Worm (Caenorhabditis elegans) whole organism, L4 larva: ENCODE results near the gene Y111B2A.1.

Experiments used
- ZK337.2 ChIP-seq: fragments of 200-800 bp; sonication (Bioruptor generic); IDR thresholded peaks from 2 replicates; pipeline ENCODE4 v1.3.6; 2022; ENCODE audit warnings: missing genetic modification reagents, missing genetic modification characterization, missing compliant biosample characterization
- ceh-62 ChIP-seq: sonication (generic microtip); optimal IDR thresholded peaks from 2 replicates; lab custom pipeline; 2017; ENCODE audit warnings: missing biosample characterization, missing genetic modification characterization
- cey-2 ChIP-seq: sonication (generic microtip); optimal IDR thresholded peaks from 3 replicates; lab custom pipeline; 2017; ENCODE audit warnings: missing genetic modification characterization, mild to moderate bottlenecking, missing compliant biosample characterization, antibody characterized with exemption, borderline replicate concordance; ENCODE audit not compliant: insufficient read depth
- duxl-1 ChIP-seq: sonication (generic microtip); optimal IDR thresholded peaks from 2 replicates; lab custom pipeline; 2016; ENCODE audit warnings: mild to moderate bottlenecking, missing genetic modification characterization, moderate library complexity, missing compliant biosample characterization; ENCODE audit not compliant: poor library complexity
- dve-1 ChIP-seq: sonication (generic microtip); optimal IDR thresholded peaks from 2 replicates; lab custom pipeline; 2017; ENCODE audit warnings: antibody characterized with exemption, mild to moderate bottlenecking, missing genetic modification characterization, missing compliant biosample characterization; ENCODE audit not compliant: insufficient read depth
- fos-1 ChIP-seq: fragments of 150-350 bp; optimal IDR thresholded peaks from 2 replicates; lab custom pipeline; 2014; ENCODE audit warnings: missing biosample characterization, missing genetic modification characterization
- gei-8 ChIP-seq: fragments of 200-800 bp; sonication (Bioruptor generic); optimal IDR thresholded peaks from 2 replicates; lab custom pipeline; 2018; ENCODE audit warnings: mild to moderate bottlenecking, missing genetic modification characterization, missing compliant biosample characterization
- hif-1 ChIP-seq, 2 experiments: sonication (generic microtip); optimal IDR thresholded peaks; 2 replicates each; lab custom pipeline; 2016 to 2017; ENCODE audit warnings: missing compliant biosample characterization in 2 of 2, missing genetic modification characterization in 2 of 2, missing genetic modification reagents in 2 of 2, missing genotype in 2 of 2, mild to moderate bottlenecking in 1 of 2
- nhr-76 ChIP-seq: fragments of 150-350 bp; optimal IDR thresholded peaks from 2 replicates; lab custom pipeline; 2014; ENCODE audit warnings: missing biosample characterization, missing genetic modification characterization
- skn-1 ChIP-seq: fragments of 150-350 bp; optimal IDR thresholded peaks from 2 replicates; lab custom pipeline; 2014; ENCODE audit warnings: missing biosample characterization, missing genetic modification characterization
- unc-130 ChIP-seq: sonication (generic microtip); optimal IDR thresholded peaks from 2 replicates; lab custom pipeline; 2016; ENCODE audit warnings: missing genetic modification reagents, missing genetic modification characterization, missing compliant biosample characterization
- zag-1 ChIP-seq: fragments of 150-350 bp; optimal IDR thresholded peaks from 2 replicates; lab custom pipeline; 2014; ENCODE audit warnings: missing biosample characterization, missing genetic modification characterization

DNA sequence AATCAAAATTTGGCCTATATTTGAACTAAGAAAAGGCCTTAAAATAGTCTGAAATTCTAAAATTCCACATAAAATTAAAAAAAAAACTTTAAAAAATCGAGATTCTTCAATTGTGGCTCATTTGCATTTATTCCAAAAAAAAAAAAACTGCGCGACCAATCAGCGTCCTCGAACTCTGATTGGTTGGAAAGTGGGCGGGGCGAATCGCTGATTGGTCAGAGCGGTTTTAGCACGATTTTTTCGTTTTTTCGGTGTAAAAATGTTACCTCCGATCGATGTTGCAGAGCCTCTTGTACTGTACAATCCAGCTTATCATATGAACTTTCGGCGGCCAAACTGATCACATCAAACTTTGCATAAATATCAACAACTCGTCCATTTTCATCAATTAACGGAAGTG is 45.0 kb upstream of the Y111B2A.1 start:
- TF ChIP-seq hif-1 (tag; optimal IDR thresholded peaks at IDR 0.05; lab: Kevin White, UChicago), result no peak
- TF ChIP-seq unc-130, result no peak
- no peak for TF ChIP-seq zag-1 (tag; lab: Kevin White, UChicago)
- TF ChIP-seq skn-1 (tag; lab: Kevin White, UChicago), result no peak
- TF ChIP-seq gei-8 (GFP tag; lab: Kevin White, UChicago), result no peak
- no peak for TF ChIP-seq fos-1 (tag; lab: Kevin White, UChicago)
- no peak for TF ChIP-seq nhr-76 (tag; lab: Kevin White, UChicago)
- TF ChIP-seq duxl-1, result no peak
- no peak for TF ChIP-seq cey-2 (tag; lab: Kevin White, UChicago)
- TF ChIP-seq ceh-62, result no peak
- no peak for TF ChIP-seq ZK337.2 (GFP tag; lab: Robert Waterston, UW)
- no peak for TF ChIP-seq dve-1
